Fruit fly (Drosophila melanogaster): Measurements from ENCODE around the gene CG1486.

The CG1486 gene

DNA sequence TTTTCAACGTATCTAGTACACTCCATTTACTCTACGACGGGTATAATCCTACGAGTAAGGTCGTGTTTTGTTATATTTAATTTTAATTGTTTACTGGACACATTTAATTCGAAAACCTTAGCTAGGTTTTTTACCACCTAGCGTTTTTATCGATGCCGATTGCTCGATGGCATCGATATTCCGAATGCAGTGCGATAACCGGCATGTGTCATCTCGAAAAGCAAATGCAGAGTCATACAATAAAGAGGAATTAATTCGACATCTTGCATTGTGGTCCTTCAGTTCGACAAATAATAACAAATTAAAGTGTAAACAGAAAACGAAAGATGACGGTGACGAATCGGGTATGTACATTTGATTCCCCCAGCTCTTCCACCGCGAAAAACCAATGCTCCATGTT, 8.0 kb upstream of the CG1486 start, which contains the start of gene Rpt6:
Gene Rpt6 (plus strand): TSS at position 201 of the 400 bp plus-strand sequence.
- TF ChIP-seq Eip78C (GFP tag) (peak; percentile 59), svp (GFP tag) (no peak), CG11902 (GFP tag; optimal IDR thresholded peaks at IDR 0.05) (no peak), Sox14 (GFP tag; optimal IDR thresholded peaks at IDR 0.05) (peak; percentile 16), Eip93F (GFP tag; optimal IDR thresholded peaks at IDR 0.05) (no peak), CG6276 (GFP tag; optimal IDR thresholded peaks at IDR 0.05) (no peak), acj6 (GFP tag; optimal IDR thresholded peaks at IDR 0.05) (no peak), CG6854 (GFP tag; optimal IDR thresholded peaks at IDR 0.05) (peak; percentile 38), esn (GFP tag; optimal IDR thresholded peaks at IDR 0.05) (peak; percentile 13), CG3032 (tag; optimal IDR thresholded peaks at IDR 0.05) (no peak), CG6808 (GFP tag; optimal IDR thresholded peaks at IDR 0.05) (no peak), lz (GFP tag; optimal IDR thresholded peaks at IDR 0.05) (peak; percentile 2), Gug (GFP tag; IDR thresholded peaks at IDR 0.05) (no peak), eg (GFP tag; IDR thresholded peaks at IDR 0.05) (no peak), Hr38 (GFP tag; optimal IDR thresholded peaks at IDR 0.05) (no peak)

DNA sequence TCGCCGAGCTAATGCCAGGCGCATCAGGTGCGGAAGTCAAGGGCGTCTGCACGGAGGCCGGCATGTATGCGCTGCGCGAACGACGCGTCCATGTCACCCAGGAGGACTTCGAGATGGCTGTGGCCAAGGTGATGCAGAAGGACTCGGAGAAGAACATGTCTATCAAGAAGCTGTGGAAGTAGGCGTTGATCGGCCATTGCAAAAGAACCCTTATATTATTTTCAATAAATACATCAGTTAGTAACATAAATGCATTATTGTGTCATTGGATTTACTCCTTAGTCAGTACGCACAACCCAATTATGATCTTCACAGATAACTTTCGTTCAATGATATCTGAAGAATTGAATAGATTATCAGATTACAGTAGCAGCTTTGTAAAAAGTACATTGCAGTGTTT, 6.4 kb upstream of the CG1486 start, which contains the start of gene CG1801:
Gene CG1801 (minus strand): TSS at position 101 of the 400 bp plus-strand sequence.
- TF ChIP-seq net (GFP tag; optimal IDR thresholded peaks at IDR 0.05) (no peak), CG6808 (GFP tag; optimal IDR thresholded peaks at IDR 0.05) (no peak), Met (GFP tag; optimal IDR thresholded peaks at IDR 0.05) (no peak), CG7368 (GFP tag; optimal IDR thresholded peaks at IDR 0.05) (no peak)

DNA sequence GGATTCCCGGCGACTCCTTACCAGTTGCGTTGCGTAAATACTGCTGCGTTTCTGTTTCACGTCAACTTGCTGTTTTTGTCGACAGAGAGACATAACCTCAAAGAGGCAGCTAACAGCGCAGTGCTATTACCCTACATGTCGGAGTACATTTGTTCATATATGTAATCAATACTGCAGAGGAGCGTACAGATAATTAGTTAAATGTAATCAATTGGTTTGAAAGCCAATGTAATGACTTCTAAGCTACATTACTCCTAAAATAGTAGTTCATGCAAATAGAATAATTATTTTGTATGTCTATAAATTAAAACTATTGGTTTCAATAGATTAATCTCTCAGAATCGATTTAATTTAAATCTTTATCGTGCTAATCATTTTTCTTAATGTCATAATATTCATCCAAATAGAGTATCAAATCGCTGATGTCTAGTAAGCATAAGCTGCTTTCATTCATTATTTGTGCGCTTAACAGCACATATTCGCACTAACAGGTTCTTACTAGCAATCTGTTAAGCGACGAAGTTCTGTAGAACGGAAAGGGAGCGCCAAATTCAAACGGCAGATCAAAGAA, 4.6 kb upstream of the CG1486 start, which contains the start of the genes SLIRP1 and anox:
Gene SLIRP1 (minus strand): TSS at position 95 of the 571 bp plus-strand sequence.
Gene anox (minus strand): TSS at position 95 of the 571 bp plus-strand sequence.
- TF ChIP-seq Hr39 (GFP tag; optimal IDR thresholded peaks at IDR 0.05) = peak; percentile 82
- peak; percentile 83 for TF ChIP-seq Hr4 (GFP tag; optimal IDR thresholded peaks at IDR 0.05)
- TF ChIP-seq net (GFP tag; optimal IDR thresholded peaks at IDR 0.05) = peak; percentile 81
- peak; percentile 86 for TF ChIP-seq CG31627 (GFP tag; optimal IDR thresholded peaks at IDR 0.05)
- no peak for TF ChIP-seq CG6276 (GFP tag; optimal IDR thresholded peaks at IDR 0.05)
- peak; percentile 71 for TF ChIP-seq CG6854 (GFP tag; optimal IDR thresholded peaks at IDR 0.05)
- TF ChIP-seq esn (GFP tag; optimal IDR thresholded peaks at IDR 0.05) = peak; percentile 92
- peak; percentile 89 for TF ChIP-seq acj6 (GFP tag; optimal IDR thresholded peaks at IDR 0.05)
- TF ChIP-seq vri (GFP tag; optimal IDR thresholded peaks at IDR 0.05) = peak; percentile 54
- TF ChIP-seq CG16779 (tag; optimal IDR thresholded peaks at IDR 0.05) = peak; percentile 79
- peak; percentile 88 for TF ChIP-seq Smox (GFP tag; optimal IDR thresholded peaks at IDR 0.05)
- TF ChIP-seq CG9139 (GFP tag; optimal IDR thresholded peaks at IDR 0.05) = no peak
- TF ChIP-seq CG11762 (GFP tag; optimal IDR thresholded peaks at IDR 0.05; ENCODE audit: insufficient read depth) = peak; percentile 82
- peak; percentile 81 for TF ChIP-seq spab (GFP tag; optimal IDR thresholded peaks at IDR 0.05)
- peak; percentile 89 for TF ChIP-seq CG10631 (GFP tag; optimal IDR thresholded peaks at IDR 0.05)
- peak; percentile 78 for TF ChIP-seq Lpt (GFP tag; optimal IDR thresholded peaks at IDR 0.05)
- TF ChIP-seq CG3032 (tag; optimal IDR thresholded peaks at IDR 0.05) = peak; percentile 90
- peak; percentile 65 for TF ChIP-seq CG8319 (GFP tag; optimal IDR thresholded peaks at IDR 0.05)
- TF ChIP-seq dsx (GFP tag; optimal IDR thresholded peaks at IDR 0.05; ENCODE audit: poor library complexity, severe bottlenecking) = peak; percentile 88
- TF ChIP-seq cyc (GFP tag; optimal IDR thresholded peaks at IDR 0.05) = peak; percentile 80
- TF ChIP-seq dac (GFP tag; optimal IDR thresholded peaks at IDR 0.05) = peak; percentile 59
- TF ChIP-seq CG10669 (GFP tag; optimal IDR thresholded peaks at IDR 0.05) = peak; percentile 92
- peak; percentile 91 for TF ChIP-seq lz (GFP tag; optimal IDR thresholded peaks at IDR 0.05)
- TF ChIP-seq CG1621 (tag; optimal IDR thresholded peaks at IDR 0.05) = peak; percentile 79
- peak; percentile 81 for TF ChIP-seq CG3919 (GFP tag; optimal IDR thresholded peaks at IDR 0.05)
- peak; percentile 84 for TF ChIP-seq fd59A (GFP tag; optimal IDR thresholded peaks at IDR 0.05)
- TF ChIP-seq Eip93F (GFP tag; optimal IDR thresholded peaks at IDR 0.05) = no peak
- peak; percentile 96 for TF ChIP-seq Eip78C (GFP tag)
- TF ChIP-seq Sox15 (GFP tag; optimal IDR thresholded peaks at IDR 0.05) = peak; percentile 85
- TF ChIP-seq Blimp-1 (GFP tag; optimal IDR thresholded peaks at IDR 0.05) = peak; percentile 70
- peak; percentile 74 for TF ChIP-seq Sox102F (GFP tag; optimal IDR thresholded peaks at IDR 0.05)
- peak; percentile 64 to 81 for TF ChIP-seq salr (GFP tag; optimal IDR thresholded peaks at IDR 0.05)
- peak; percentile 92 for TF ChIP-seq svp (GFP tag)
- TF ChIP-seq CG8632 (GFP tag; optimal IDR thresholded peaks at IDR 0.05) = peak; percentile 86
- peak; percentile 75 for TF ChIP-seq Ets21C (GFP tag; optimal IDR thresholded peaks at IDR 0.05)
- peak; percentile 87 for TF ChIP-seq CG8119 (GFP tag; IDR thresholded peaks at IDR 0.05)
- TF ChIP-seq Gug (GFP tag; IDR thresholded peaks at IDR 0.05) = peak; percentile 77
- TF ChIP-seq CG7368 (GFP tag; optimal IDR thresholded peaks at IDR 0.05) = peak; percentile 70
- peak; percentile 87 for TF ChIP-seq OdsH (GFP tag; optimal IDR thresholded peaks at IDR 0.05)

All from whole organism, prepupa.